Worm (Caenorhabditis elegans) whole organism, L4 larva: ENCODE results near the gene glb-20.

Source experiments
- D1046.2 ChIP-seq: fragments of 200-800 bp; sonication (Bioruptor generic); IDR thresholded peaks from 2 replicates; pipeline ENCODE4 v1.3.6; 2022; ENCODE audit warnings: missing genetic modification characterization, missing compliant biosample characterization
- F44E2.7 ChIP-seq: fragments of 200-800 bp; sonication (Bioruptor generic); IDR thresholded peaks from 2 replicates; pipeline ENCODE4 v2.1.2; 2022; ENCODE audit warnings: missing genetic modification characterization, missing compliant biosample characterization
- R02D3.7 ChIP-seq: fragments of 150-350 bp; sonication (generic microtip); optimal IDR thresholded peaks from 3 replicates; lab custom pipeline; 2014; ENCODE audit warnings: missing biosample characterization, missing genetic modification characterization
- T26A8.4 ChIP-seq: fragments of 200-800 bp; sonication (Bioruptor generic); IDR thresholded peaks from 2 replicates; pipeline ENCODE4 v1.3.6; 2022; ENCODE audit warnings: missing genetic modification characterization, missing compliant biosample characterization
- ZK337.2 ChIP-seq: fragments of 200-800 bp; sonication (Bioruptor generic); IDR thresholded peaks from 2 replicates; pipeline ENCODE4 v1.3.6; 2022; ENCODE audit warnings: missing genetic modification reagents, missing genetic modification characterization, missing compliant biosample characterization
- aha-1 ChIP-seq: fragments of 150-350 bp; peaks from one replicate; lab custom pipeline; 2014; ENCODE audit warnings: missing biosample characterization, missing genetic modification characterization
- ama-1 ChIP-seq: fragments of 150-350 bp; optimal IDR thresholded peaks from 2 replicates; lab custom pipeline; 2014; ENCODE audit warnings: inconsistent platforms, mixed read lengths
- ceh-28 ChIP-seq: fragments of 150-350 bp; optimal IDR thresholded peaks from 2 replicates; lab custom pipeline; 2014; ENCODE audit warnings: missing biosample characterization, missing genetic modification reagents, missing genetic modification characterization
- ceh-32 ChIP-seq: sonication (generic microtip); optimal IDR thresholded peaks from 2 replicates; lab custom pipeline; 2016; ENCODE audit warnings: mild to moderate bottlenecking, missing genetic modification characterization, missing compliant biosample characterization; ENCODE audit not compliant: poor library complexity
- ceh-62 ChIP-seq: sonication (generic microtip); optimal IDR thresholded peaks from 2 replicates; lab custom pipeline; 2017; ENCODE audit warnings: missing biosample characterization, missing genetic modification characterization
- ceh-82 ChIP-seq: sonication (generic microtip); optimal IDR thresholded peaks from 2 replicates; lab custom pipeline; 2017; ENCODE audit warnings: missing biosample characterization, missing genetic modification characterization
- ces-1 ChIP-seq: fragments of 150-350 bp; sonication (generic microtip); optimal IDR thresholded peaks from 4 replicates; lab custom pipeline; 2014; ENCODE audit warnings: missing biosample characterization, missing genetic modification reagents, missing genetic modification characterization
- dmd-6 ChIP-seq: fragments of 200-800 bp; sonication (Bioruptor generic); IDR thresholded peaks from 2 replicates; pipeline ENCODE4 v1.3.6; 2022; ENCODE audit warnings: missing genetic modification reagents, missing genetic modification characterization, missing compliant biosample characterization
- dpl-1 ChIP-seq: fragments of 150-350 bp; optimal IDR thresholded peaks from 2 replicates; lab custom pipeline; 2014; ENCODE audit warnings: missing biosample characterization, missing genetic modification reagents, missing genetic modification characterization
- egl-43 ChIP-seq: fragments of 200-800 bp; sonication (Bioruptor generic); IDR thresholded peaks from 2 replicates; pipeline ENCODE4 v1.3.6; 2022; ENCODE audit warnings: missing genetic modification reagents, missing genetic modification characterization, missing compliant biosample characterization
- fkh-10 ChIP-seq: fragments of 150-350 bp; optimal IDR thresholded peaks from 2 replicates; lab custom pipeline; 2014; ENCODE audit warnings: missing biosample characterization, missing genetic modification reagents, missing genetic modification characterization
- hlh-11 ChIP-seq: fragments of 200-800 bp; sonication (Bioruptor generic); optimal IDR thresholded peaks from 2 replicates; lab custom pipeline; 2018; ENCODE audit warnings: mild to moderate bottlenecking, missing genetic modification characterization, missing compliant biosample characterization
- hlh-30 ChIP-seq: sonication (generic microtip); optimal IDR thresholded peaks from 2 replicates; lab custom pipeline; 2017; ENCODE audit warnings: antibody characterized with exemption, mild to moderate bottlenecking, missing genetic modification characterization, missing compliant biosample characterization; ENCODE audit not compliant: insufficient read depth
- hmg-1.1 ChIP-seq: fragments of 200-800 bp; sonication (Bioruptor generic); IDR thresholded peaks from 2 replicates; pipeline ENCODE4 v1.3.6; 2022; ENCODE audit warnings: missing genetic modification reagents, missing genetic modification characterization, missing compliant biosample characterization
- lsy-2 ChIP-seq, 2 experiments: fragments of 150-350 bp in 1 of 2; sonication (generic microtip) in 1 of 2; optimal IDR thresholded peaks; 2 replicates each; lab custom pipeline; 2014 to 2017; ENCODE audit warnings: missing biosample characterization in 2 of 2, missing genetic modification characterization in 2 of 2
- madf-9 ChIP-seq: fragments of 200-800 bp; sonication (Bioruptor generic); conservative IDR thresholded peaks from 2 replicates; pipeline ENCODE4 v1.3.6; 2022; ENCODE audit warnings: missing genetic modification reagents, missing genetic modification characterization, missing compliant biosample characterization
- mdt-29 ChIP-seq: fragments of 200-800 bp; sonication (Bioruptor generic); IDR thresholded peaks from 2 replicates; pipeline ENCODE4 v1.3.6; 2022; ENCODE audit warnings: missing genetic modification reagents, missing genetic modification characterization, missing compliant biosample characterization
- mep-1 ChIP-seq: fragments of 150-350 bp; sonication (generic microtip); optimal IDR thresholded peaks from 3 replicates; lab custom pipeline; 2014; ENCODE audit warnings: missing biosample characterization, missing genetic modification characterization
- mxl-2 ChIP-seq: fragments of 200-800 bp; sonication (Bioruptor generic); conservative IDR thresholded peaks from 2 replicates; pipeline ENCODE4 v1.3.6; 2022; ENCODE audit warnings: missing genetic modification reagents, missing genetic modification characterization, missing compliant biosample characterization
- nhr-237 ChIP-seq: sonication (generic microtip); optimal IDR thresholded peaks from 2 replicates; lab custom pipeline; 2017; ENCODE audit warnings: missing biosample characterization, missing genetic modification characterization
- nhr-28 ChIP-seq: fragments of 150-350 bp; optimal IDR thresholded peaks from 2 replicates; lab custom pipeline; 2014; ENCODE audit warnings: missing biosample characterization, missing genetic modification characterization
- nhr-41 ChIP-seq: fragments of 200-800 bp; sonication (Bioruptor generic); IDR thresholded peaks from 2 replicates; pipeline ENCODE4 v1.3.6; 2022; ENCODE audit warnings: missing genetic modification reagents, missing genetic modification characterization, missing compliant biosample characterization
- nhr-42 ChIP-seq: fragments of 200-800 bp; sonication (Bioruptor generic); IDR thresholded peaks from 2 replicates; pipeline ENCODE4 v1.3.6; 2022; ENCODE audit warnings: missing genetic modification characterization, missing compliant biosample characterization
- nhr-48 ChIP-seq: sonication (generic microtip); optimal IDR thresholded peaks from 2 replicates; lab custom pipeline; 2016; ENCODE audit warnings: mild to moderate bottlenecking, missing genetic modification characterization, missing compliant biosample characterization
- pqm-1 ChIP-seq: sonication (generic microtip); optimal IDR thresholded peaks from 2 replicates; lab custom pipeline; 2017; ENCODE audit warnings: missing biosample characterization, missing genetic modification characterization
- set-16 ChIP-seq: fragments of 200-800 bp; sonication (Bioruptor generic); IDR thresholded peaks from 2 replicates; pipeline ENCODE4 v1.3.6; 2022; ENCODE audit warnings: missing genetic modification reagents, missing genetic modification characterization, missing compliant biosample characterization
- skn-1 ChIP-seq: fragments of 150-350 bp; optimal IDR thresholded peaks from 2 replicates; lab custom pipeline; 2014; ENCODE audit warnings: missing biosample characterization, missing genetic modification characterization
- snpc-4 ChIP-seq: fragments of 150-350 bp; optimal IDR thresholded peaks from 2 replicates; lab custom pipeline; 2014; ENCODE audit warnings: missing biosample characterization, missing genetic modification characterization
- spr-1 ChIP-seq: sonication (generic microtip); optimal IDR thresholded peaks from 2 replicates; lab custom pipeline; 2016; ENCODE audit warnings: mild to moderate bottlenecking, missing genetic modification characterization, missing compliant biosample characterization
- spr-3 ChIP-seq: fragments of 200-800 bp; sonication (Bioruptor generic); optimal IDR thresholded peaks from 2 replicates; lab custom pipeline; 2018; ENCODE audit warnings: mild to moderate bottlenecking, missing genetic modification characterization, missing compliant biosample characterization
- unc-130 ChIP-seq: sonication (generic microtip); optimal IDR thresholded peaks from 2 replicates; lab custom pipeline; 2016; ENCODE audit warnings: missing genetic modification reagents, missing genetic modification characterization, missing compliant biosample characterization
- unc-39 ChIP-seq: sonication (generic microtip); optimal IDR thresholded peaks from 2 replicates; lab custom pipeline; 2017; ENCODE audit warnings: missing biosample characterization, missing genetic modification characterization
- unc-62 ChIP-seq, 3 experiments: fragments of 150-350 bp in 1 of 3; sonication (generic microtip); optimal IDR thresholded peaks in 2 of 3; peaks in 1 of 3; 1 replicate in 1 of 3; 2 replicates in 2 of 3; lab custom pipeline; 2014 to 2017; ENCODE audit warnings: missing biosample characterization in 3 of 3, missing genetic modification characterization in 3 of 3, missing genetic modification reagents in 3 of 3, missing genotype in 1 of 3
- zfp-3 ChIP-seq: fragments of 200-800 bp; sonication (Bioruptor generic); conservative IDR thresholded peaks from 2 replicates; pipeline ENCODE4 v1.3.6; 2022; ENCODE audit warnings: missing genetic modification reagents, missing genetic modification characterization, missing compliant biosample characterization

The glb-20 gene

ce11 chrX:13544544-13545021 lies 11.4 kb downstream of the glb-20 start (continued):
- TF ChIP-seq unc-62 (GFP tag; optimal IDR thresholded peaks at IDR 0.05 in 1 of 2; lab: Kevin White, UChicago) (peak in 1 of 2 experiments; percentile 76), unc-62 (tag; optimal IDR thresholded peaks at IDR 0.05; lab: Kevin White, UChicago) (no peak), ceh-32 (no peak), hlh-30 (tag; lab: Kevin White, UChicago) (no peak), skn-1 (tag; lab: Kevin White, UChicago) (no peak), mxl-2 (GFP tag; lab: Robert Waterston, UW) (no peak), pqm-1 (no peak), nhr-42 (GFP tag; lab: Robert Waterston, UW) (no peak), hmg-1.1 (GFP tag; lab: Robert Waterston, UW) (no peak), snpc-4 (tag; lab: Kevin White, UChicago) (no peak), dmd-6 (peak; percentile 9; the same call in 1 of the 2 replicates), hlh-11 (tag; lab: Kevin White, UChicago) (no peak), R02D3.7 (no peak), zfp-3 (GFP tag; lab: Robert Waterston, UW) (peak; percentile 72; the same call in 1 of the 2 replicates), ama-1 (lab: Kevin White, UChicago) (peak; percentile 97), T26A8.4 (GFP tag; lab: Robert Waterston, UW) (no peak), ceh-82 (tag; lab: Kevin White, UChicago) (no peak), madf-9 (GFP tag; lab: Robert Waterston, UW) (no peak)

- peak; percentile 9 for TF ChIP-seq hlh-30 (tag; lab: Kevin White, UChicago)
- TF ChIP-seq ama-1 (lab: Kevin White, UChicago) = peak; percentile 95
- no peak for TF ChIP-seq mdt-29 (GFP tag; lab: Robert Waterston, UW)
- TF ChIP-seq spr-3 = no peak
- no peak for TF ChIP-seq pqm-1
Measured at ce11 chrX:13543350-13543749, 12.6 kb downstream of the glb-20 start.

ce11 chrX:13542757-13543156 lies 13.2 kb downstream of the glb-20 start:
- no peak for TF ChIP-seq T26A8.4 (GFP tag; lab: Robert Waterston, UW)
- TF ChIP-seq spr-1 = no peak
- TF ChIP-seq ceh-28 (tag; lab: Kevin White, UChicago) = no peak
- peak; percentile 65 for TF ChIP-seq aha-1 (tag; lab: Kevin White, UChicago)
- TF ChIP-seq lsy-2 (tag; optimal IDR thresholded peaks at IDR 0.05; lab: Kevin White, UChicago) = peak in 1 of 2 experiments; percentile 8
- TF ChIP-seq mep-1 (tag; lab: Kevin White, UChicago) = peak; percentile 15
- TF ChIP-seq unc-39 (tag; lab: Kevin White, UChicago) = no peak
- TF ChIP-seq unc-130 (GFP tag; lab: Kevin White, UChicago) = no peak
- no peak for TF ChIP-seq ceh-62 (tag; lab: Kevin White, UChicago)
- TF ChIP-seq egl-43 (GFP tag; lab: Robert Waterston, UW) = no peak
- TF ChIP-seq F44E2.7 (GFP tag; lab: Robert Waterston, UW) = no peak
- TF ChIP-seq nhr-28 (tag; lab: Kevin White, UChicago) = no peak
- no peak for TF ChIP-seq D1046.2 (GFP tag; lab: Robert Waterston, UW)
- TF ChIP-seq set-16 (GFP tag; lab: Robert Waterston, UW) = no peak
- TF ChIP-seq nhr-237 (tag; lab: Kevin White, UChicago) = no peak
- TF ChIP-seq fkh-10 (GFP tag; lab: Kevin White, UChicago) = peak; percentile 25
- 0 out of 2 replicates have a peak, but pooled peaks have one; percentile 7 for TF ChIP-seq dmd-6
- TF ChIP-seq nhr-41 (GFP tag; lab: Robert Waterston, UW) = no peak
- TF ChIP-seq ama-1 (lab: Kevin White, UChicago) = peak; percentile 83
- no peak for TF ChIP-seq ces-1
- TF ChIP-seq dpl-1 = no peak
- no peak for TF ChIP-seq nhr-48 (tag; lab: Kevin White, UChicago)
- no peak for TF ChIP-seq ZK337.2 (GFP tag; lab: Robert Waterston, UW)
